Worm (Caenorhabditis elegans): ENCODE data around the gene C06C6.7.

DNA sequence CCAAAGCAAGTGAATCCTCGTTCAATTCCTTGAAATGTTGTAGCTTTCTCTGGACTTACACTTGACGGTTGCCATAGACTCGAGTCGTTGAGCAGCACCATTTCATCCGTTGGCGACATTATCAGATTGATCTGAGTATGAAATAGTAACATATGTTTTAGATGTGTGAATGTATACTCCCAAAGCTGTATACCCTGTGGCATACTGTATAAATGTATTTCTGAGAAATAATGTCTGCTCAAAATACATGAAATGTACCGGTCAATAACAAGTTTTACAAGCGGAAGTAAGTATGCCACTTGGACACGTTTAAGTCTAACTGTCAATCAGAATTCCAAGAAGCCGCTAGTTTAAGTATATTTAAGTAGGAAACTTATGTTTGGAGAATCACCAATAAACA is 17.6 kb downstream of the C06C6.7 start, which contains the start of gene str-233:
- no peak for TF ChIP-seq snpc-4 (GFP tag; optimal IDR thresholded peaks at IDR 0.05)
- no peak for TF ChIP-seq snpc-4 (tag; optimal IDR thresholded peaks at IDR 0.05)
- TF ChIP-seq C17E4.6 (GFP tag; IDR thresholded peaks at IDR 0.05) = no peak
- no peak for TF ChIP-seq K11D2.4 (GFP tag; IDR thresholded peaks at IDR 0.05)

All from whole organism, young adult.